Worm (Caenorhabditis elegans) whole organism, early embryonic: ENCODE results near the gene T03D3.5.
A peak's percentile ranks its signal among the peaks of the same experiment; 100 is the strongest.

Source experiments
- B0310.2 ChIP-seq: sonication (generic microtip); optimal IDR thresholded peaks from 2 replicates; lab custom pipeline; 2016; ENCODE audit warnings: mild to moderate bottlenecking, missing genetic modification characterization, missing compliant biosample characterization
- F13C5.2 ChIP-seq: sonication (generic microtip); optimal IDR thresholded peaks from 2 replicates; lab custom pipeline; 2017; ENCODE audit warnings: mild to moderate bottlenecking, missing genetic modification characterization, inconsistent platforms, missing compliant biosample characterization
- aly-1 ChIP-seq: sonication (generic microtip); optimal IDR thresholded peaks from 2 replicates; lab custom pipeline; 2016; ENCODE audit warnings: missing genetic modification characterization, missing compliant biosample characterization
- ama-1 ChIP-seq: fragments of 150-350 bp; optimal IDR thresholded peaks from 2 replicates; lab custom pipeline; 2014
- ceh-13 ChIP-seq: fragments of 200-800 bp; sonication (Bioruptor generic); optimal IDR thresholded peaks from 2 replicates; lab custom pipeline; 2018; ENCODE audit warnings: mild to moderate bottlenecking, missing genetic modification characterization, missing compliant biosample characterization
- ceh-36 ChIP-seq: sonication (generic microtip); optimal IDR thresholded peaks from 2 replicates; lab custom pipeline; 2016; ENCODE audit warnings: missing genetic modification characterization, inconsistent platforms, missing compliant biosample characterization
- ets-7 ChIP-seq: sonication (generic microtip); optimal IDR thresholded peaks from 2 replicates; lab custom pipeline; 2016; ENCODE audit warnings: missing genotype, missing genetic modification characterization, missing compliant biosample characterization
- flt-1 ChIP-seq: fragments of 200-800 bp; sonication (Bioruptor generic); IDR thresholded peaks from 2 replicates; pipeline ENCODE4 v1.3.6; 2022; ENCODE audit warnings: missing genetic modification characterization, missing compliant biosample characterization
- hmbx-1 ChIP-seq: sonication (generic microtip); optimal IDR thresholded peaks from 2 replicates; lab custom pipeline; 2016; ENCODE audit warnings: mild to moderate bottlenecking, missing genetic modification characterization, missing compliant biosample characterization
- hmg-4 ChIP-seq: fragments of 200-800 bp; sonication (Bioruptor generic); optimal IDR thresholded peaks from 2 replicates; lab custom pipeline; 2018; ENCODE audit warnings: mild to moderate bottlenecking, missing genetic modification characterization, missing compliant biosample characterization
- hnd-1 ChIP-seq: sonication (generic microtip); optimal IDR thresholded peaks from 2 replicates; lab custom pipeline; 2016; ENCODE audit warnings: missing genetic modification characterization, missing compliant biosample characterization
- pes-1 ChIP-seq: fragments of 200-800 bp; sonication (Bioruptor generic); IDR thresholded peaks from 2 replicates; pipeline ENCODE4 v1.3.6; 2022; ENCODE audit warnings: missing genetic modification reagents, missing genetic modification characterization, missing compliant biosample characterization
- scrt-1 ChIP-seq: fragments of 200-800 bp; sonication (Bioruptor generic); IDR thresholded peaks from 2 replicates; pipeline ENCODE4 v1.3.6; 2022; ENCODE audit warnings: missing genetic modification characterization, missing compliant biosample characterization
- sea-1 ChIP-seq: fragments of 200-800 bp; sonication (Bioruptor generic); conservative IDR thresholded peaks from 2 replicates; pipeline ENCODE4 v1.3.6; 2022; ENCODE audit warnings: missing genetic modification characterization, missing compliant biosample characterization
- tbx-11 ChIP-seq: fragments of 200-800 bp; sonication (Bioruptor generic); IDR thresholded peaks from 2 replicates; pipeline ENCODE4 v1.3.6; 2022; ENCODE audit warnings: missing genetic modification characterization, missing compliant biosample characterization
- tbx-37 ChIP-seq: fragments of 200-800 bp; sonication (Bioruptor generic); conservative IDR thresholded peaks from 2 replicates; pipeline ENCODE4 v1.3.6; 2022; ENCODE audit warnings: missing genetic modification reagents, missing genetic modification characterization, missing compliant biosample characterization
- tra-4 ChIP-seq: sonication (generic microtip); optimal IDR thresholded peaks from 2 replicates; lab custom pipeline; 2017; ENCODE audit warnings: missing genetic modification characterization, missing compliant biosample characterization

T03D3.5 gene

DNA sequence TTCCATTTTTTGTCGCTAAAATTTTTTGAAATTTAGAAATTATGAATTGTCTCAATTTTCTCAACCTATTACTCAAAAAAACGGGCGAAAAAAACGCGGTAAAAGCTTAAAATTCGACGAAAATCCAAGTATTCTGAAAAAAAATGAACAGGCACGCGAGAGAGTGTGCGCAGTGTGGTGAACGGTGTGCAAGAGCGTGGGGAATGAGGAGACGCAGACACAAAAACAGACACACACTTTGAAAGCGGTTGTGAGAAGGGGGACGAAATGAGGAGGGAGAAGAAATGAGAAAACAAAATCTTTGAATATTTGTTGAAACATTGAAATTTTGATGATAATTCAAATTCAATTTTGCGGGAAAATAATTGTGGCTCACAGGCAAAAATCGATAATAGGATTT, at the start of gene T03D3.5:
TSS of gene T03D3.5 (minus strand) at position 21 of the 400 bp plus-strand sequence.
- TF ChIP-seq tra-4: no peak
- TF ChIP-seq ets-7 (tag; lab: Kevin White, UChicago): no peak
- no peak for TF ChIP-seq aly-1
- no peak for TF ChIP-seq pes-1
- no peak for TF ChIP-seq ama-1
- no peak for TF ChIP-seq ceh-13 (GFP tag; lab: Kevin White, UChicago)
- TF ChIP-seq F13C5.2 (tag; lab: Kevin White, UChicago): no peak
- TF ChIP-seq tbx-11 (GFP tag; lab: Robert Waterston, UW): no peak
- no peak for TF ChIP-seq hmbx-1 (tag; lab: Kevin White, UChicago)
- no peak for TF ChIP-seq hnd-1 (tag; lab: Kevin White, UChicago)
- TF ChIP-seq sea-1 (GFP tag; lab: Robert Waterston, UW): no peak
- no peak for TF ChIP-seq scrt-1 (GFP tag; lab: Robert Waterston, UW)
- no peak for TF ChIP-seq hmg-4 (GFP tag; lab: Kevin White, UChicago)
- TF ChIP-seq B0310.2 (tag; lab: Kevin White, UChicago): no peak
- no peak for TF ChIP-seq ceh-36 (tag; lab: Kevin White, UChicago)
- no peak for TF ChIP-seq flt-1 (GFP tag; lab: Robert Waterston, UW)
- no peak for TF ChIP-seq tbx-37 (GFP tag; lab: Robert Waterston, UW)

DNA sequence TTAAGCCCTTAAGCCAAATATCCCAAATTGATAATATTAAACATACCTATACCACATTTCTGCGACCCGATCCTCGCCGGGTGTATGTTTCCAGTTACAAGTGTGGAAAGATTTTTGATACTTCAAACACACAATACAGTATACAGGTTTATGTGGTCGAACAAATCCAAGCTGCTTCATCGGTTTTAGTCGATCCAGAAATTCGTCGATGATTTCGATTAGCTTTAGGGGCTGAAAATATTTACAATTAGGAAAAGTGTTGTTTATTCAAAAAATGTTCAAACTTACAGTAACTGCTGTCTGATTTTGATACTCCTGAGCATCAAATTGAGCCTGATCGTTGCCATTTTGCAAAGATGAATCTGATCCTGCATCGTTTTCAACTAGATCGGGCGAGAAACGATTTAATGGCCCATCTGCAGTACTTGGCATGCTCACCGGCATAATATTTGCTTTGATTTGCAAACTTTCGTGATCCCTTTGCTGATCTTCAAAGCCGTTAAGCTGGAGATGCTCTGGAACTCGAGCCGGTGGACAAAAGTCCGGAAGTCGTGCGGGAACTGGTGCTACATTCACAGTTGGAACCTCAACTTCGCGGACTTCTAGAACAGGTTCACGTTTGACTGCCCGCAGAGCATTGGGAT, 49.7 kb upstream of the T03D3.5 start:
- no peak for TF ChIP-seq tbx-11 (GFP tag; lab: Robert Waterston, UW)
- TF ChIP-seq scrt-1 (GFP tag; lab: Robert Waterston, UW): no peak
- TF ChIP-seq ceh-36 (tag; lab: Kevin White, UChicago): no peak
- TF ChIP-seq aly-1: no peak
- TF ChIP-seq sea-1 (GFP tag; lab: Robert Waterston, UW): no peak
- no peak for TF ChIP-seq hmg-4 (GFP tag; lab: Kevin White, UChicago)
- TF ChIP-seq tbx-37 (GFP tag; lab: Robert Waterston, UW): no peak
- TF ChIP-seq ceh-13 (GFP tag; lab: Kevin White, UChicago): no peak
- no peak for TF ChIP-seq ets-7 (tag; lab: Kevin White, UChicago)
- no peak for TF ChIP-seq flt-1 (GFP tag; lab: Robert Waterston, UW)
- TF ChIP-seq B0310.2 (tag; lab: Kevin White, UChicago): no peak
- no peak for TF ChIP-seq tra-4
- no peak for TF ChIP-seq ama-1
- no peak for TF ChIP-seq hmbx-1 (tag; lab: Kevin White, UChicago)
- TF ChIP-seq F13C5.2 (tag; lab: Kevin White, UChicago): no peak
- no peak for TF ChIP-seq pes-1
- TF ChIP-seq hnd-1 (tag; lab: Kevin White, UChicago): no peak

DNA sequence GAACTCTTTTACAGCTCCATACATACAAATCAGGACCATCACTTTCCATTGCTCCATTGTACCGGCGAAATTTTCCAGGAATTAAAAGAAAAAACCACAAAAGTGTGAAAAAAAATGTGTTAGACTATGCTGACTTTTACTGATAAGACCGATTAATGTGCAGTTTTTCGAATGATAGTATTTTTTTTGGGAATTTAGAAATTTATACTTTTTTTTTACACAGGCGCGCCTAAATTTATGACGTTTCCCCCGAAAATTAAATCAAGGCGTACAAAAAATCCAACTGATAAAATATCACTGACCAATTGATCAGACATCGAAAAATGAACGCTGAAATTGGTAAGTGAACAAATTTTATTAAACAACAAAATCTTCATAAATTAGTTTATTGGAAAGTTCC, 48.8 kb upstream of the T03D3.5 start, which contains the start of gene folt-2:
TSS of gene folt-2 (minus strand) at position 179 of the 400 bp plus-strand sequence.
- TF ChIP-seq hmg-4 (GFP tag; lab: Kevin White, UChicago) (no peak), tbx-11 (GFP tag; lab: Robert Waterston, UW) (0 out of 2 replicates have a peak, but pooled peaks have one; percentile 16), ama-1 (no peak), ceh-13 (GFP tag; lab: Kevin White, UChicago) (no peak), pes-1 (no peak), hmbx-1 (tag; lab: Kevin White, UChicago) (no peak), aly-1 (no peak), scrt-1 (GFP tag; lab: Robert Waterston, UW) (no peak), ceh-36 (tag; lab: Kevin White, UChicago) (no peak)

DNA sequence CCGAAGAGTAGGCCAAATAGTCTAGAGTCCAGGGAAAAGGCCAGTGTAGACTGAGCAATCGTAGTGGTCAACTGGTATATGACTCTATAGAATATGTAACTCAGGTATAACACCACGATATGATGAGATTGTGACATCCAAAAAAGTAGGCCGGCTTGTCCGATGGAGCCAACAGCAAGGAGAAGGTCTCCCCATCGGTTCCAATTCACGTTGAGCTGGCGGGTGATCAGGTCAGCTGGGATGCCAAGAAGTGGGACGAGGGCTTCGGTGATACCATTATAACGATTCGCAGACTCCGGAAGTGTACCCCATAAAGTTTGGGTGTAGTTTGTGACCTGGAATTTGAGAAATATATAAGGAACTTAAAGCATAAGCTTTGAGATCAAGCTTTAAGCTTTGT, 46.3 kb upstream of the T03D3.5 start:
- TF ChIP-seq hnd-1 (tag; lab: Kevin White, UChicago) (no peak), tra-4 (no peak), flt-1 (GFP tag; lab: Robert Waterston, UW) (no peak), F13C5.2 (tag; lab: Kevin White, UChicago) (no peak), ceh-13 (GFP tag; lab: Kevin White, UChicago) (no peak), ets-7 (tag; lab: Kevin White, UChicago) (no peak), hmbx-1 (tag; lab: Kevin White, UChicago) (no peak), tbx-11 (GFP tag; lab: Robert Waterston, UW) (no peak), sea-1 (GFP tag; lab: Robert Waterston, UW) (no peak), ceh-36 (tag; lab: Kevin White, UChicago) (no peak)

DNA sequence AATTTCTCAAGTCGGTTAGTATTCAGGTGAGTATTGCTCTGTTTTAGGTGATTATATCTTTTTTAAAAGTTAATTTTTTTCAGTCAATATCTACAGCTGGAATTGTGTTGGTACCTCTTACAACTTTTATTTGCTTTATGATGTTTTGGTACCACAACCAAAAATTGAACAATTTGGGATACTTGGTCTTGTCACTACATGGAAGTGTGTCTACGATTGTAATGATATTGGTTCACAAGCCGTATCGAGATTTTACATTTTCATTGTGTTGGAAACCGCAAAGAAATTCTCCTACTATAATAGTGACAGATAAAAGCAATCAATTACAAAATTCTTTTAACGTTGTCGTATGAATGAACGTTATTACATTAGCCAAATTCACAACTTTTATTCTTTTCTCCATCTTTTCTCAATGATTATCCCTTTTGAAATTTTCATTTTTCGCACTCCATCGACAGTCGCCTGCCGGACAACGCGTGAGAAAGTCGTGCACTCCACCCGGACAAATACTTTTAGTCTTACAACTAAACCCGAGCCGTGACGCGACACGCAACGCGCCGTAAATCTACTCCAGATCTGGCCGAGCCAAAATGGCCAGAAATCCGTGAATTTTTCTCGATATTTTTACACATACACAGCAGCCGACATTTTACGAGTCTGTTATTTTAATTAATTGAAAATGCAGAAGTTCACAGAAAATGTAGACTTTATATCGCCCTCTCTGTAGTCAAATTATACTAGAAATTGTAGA, 45.3 kb upstream of the T03D3.5 start:
- TF ChIP-seq hmbx-1 (tag; lab: Kevin White, UChicago) (no peak), scrt-1 (GFP tag; lab: Robert Waterston, UW) (no peak), ama-1 (no peak)

DNA sequence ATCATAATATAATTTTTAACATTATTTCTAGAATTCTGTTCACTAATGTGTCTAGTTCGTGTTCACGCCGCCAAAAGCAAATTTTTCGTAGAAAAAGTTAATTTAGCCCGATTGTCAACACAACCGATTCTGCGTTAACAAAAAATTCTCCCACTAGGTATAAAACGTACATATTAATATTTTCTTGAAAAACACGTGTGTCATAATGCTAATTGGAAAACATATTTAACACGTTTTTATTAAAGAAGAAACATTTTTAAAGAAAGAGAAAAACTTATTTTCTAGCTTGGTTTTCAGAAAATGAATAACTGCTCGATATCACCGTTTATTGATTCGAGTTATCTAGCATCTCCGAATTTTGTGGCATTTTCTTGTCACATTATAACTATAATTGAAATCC, 43.5 kb upstream of the T03D3.5 start, which contains the start of gene srh-243:
TSS of gene srh-243 (plus strand) at position 301 of the 400 bp plus-strand sequence.
- TF ChIP-seq pes-1 (no peak), scrt-1 (GFP tag; lab: Robert Waterston, UW) (no peak), hnd-1 (tag; lab: Kevin White, UChicago) (no peak), sea-1 (GFP tag; lab: Robert Waterston, UW) (no peak), flt-1 (GFP tag; lab: Robert Waterston, UW) (no peak), tbx-37 (GFP tag; lab: Robert Waterston, UW) (no peak), B0310.2 (tag; lab: Kevin White, UChicago) (no peak), tbx-11 (GFP tag; lab: Robert Waterston, UW) (no peak)

DNA sequence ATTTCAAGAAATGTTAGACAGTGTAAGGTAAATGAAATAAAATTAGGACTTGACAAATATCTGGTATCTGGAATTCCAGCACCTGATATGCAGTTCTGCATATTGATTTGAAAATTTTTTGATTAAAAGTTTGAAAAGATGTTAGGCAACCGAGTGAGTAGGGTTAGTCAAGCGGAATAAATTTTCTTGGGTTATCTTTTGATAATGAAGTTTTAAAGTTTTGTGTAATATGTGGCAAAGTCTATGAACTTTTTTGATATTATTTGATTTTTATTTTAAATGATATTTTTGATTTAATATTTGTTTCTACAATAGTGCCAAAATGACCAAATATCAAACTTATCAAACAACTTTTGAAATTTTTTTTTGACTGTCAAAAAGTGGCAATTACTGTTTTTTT, 42.9 kb upstream of the T03D3.5 start, which contains the start of gene srh-241:
TSS of gene srh-241 (minus strand) at position 101 of the 400 bp plus-strand sequence.
- TF ChIP-seq F13C5.2 (tag; lab: Kevin White, UChicago): no peak
- no peak for TF ChIP-seq tra-4
- no peak for TF ChIP-seq hmg-4 (GFP tag; lab: Kevin White, UChicago)
- TF ChIP-seq B0310.2 (tag; lab: Kevin White, UChicago): no peak
- no peak for TF ChIP-seq ceh-36 (tag; lab: Kevin White, UChicago)
- no peak for TF ChIP-seq ets-7 (tag; lab: Kevin White, UChicago)
- TF ChIP-seq hmbx-1 (tag; lab: Kevin White, UChicago): no peak
